Fruit fly (Drosophila melanogaster) whole organism, embryonic: ENCODE results near the gene MSAmiP.

Experiments
- Abd-B ChIP-seq: fragments of 200-800 bp; sonication (Bioruptor generic); optimal IDR thresholded peaks from 2 replicates; lab custom pipeline; 2018; ENCODE audit warnings: missing biosample characterization, mild to moderate bottlenecking, missing genetic modification characterization, moderate library complexity
- Ada2b ChIP-seq: fragments of 200-800 bp; sonication (Bioruptor generic); IDR thresholded peaks from 2 replicates; pipeline ENCODE4 v1.3.6; 2022; ENCODE audit warnings: missing biosample characterization, missing genetic modification characterization
- CG10209 ChIP-seq: fragments of 200-800 bp; sonication (Bioruptor generic); optimal IDR thresholded peaks from 3 replicates; lab custom pipeline; 2017; ENCODE audit warnings: missing biosample characterization, mild to moderate bottlenecking, missing genetic modification characterization, missing genetic modification reagents
- CG12219 ChIP-seq: fragments of 200-800 bp; sonication (Bioruptor generic); optimal IDR thresholded peaks from 3 replicates; lab custom pipeline; 2018; ENCODE audit warnings: missing biosample characterization, mild to moderate bottlenecking, missing genetic modification characterization
- CG12391 ChIP-seq: fragments of 200-800 bp; sonication (Bioruptor generic); optimal IDR thresholded peaks from 3 replicates; lab custom pipeline; 2018; ENCODE audit warnings: missing biosample characterization, mild to moderate bottlenecking, missing genetic modification characterization, moderate library complexity
- CG12769 ChIP-seq: fragments of 200-800 bp; sonication (Bioruptor generic); optimal IDR thresholded peaks from 2 replicates; lab custom pipeline; 2019; ENCODE audit warnings: missing biosample characterization, mild to moderate bottlenecking, missing genetic modification characterization, moderate library complexity
- CG15479 ChIP-seq: fragments of 200-800 bp; sonication (Bioruptor generic); optimal IDR thresholded peaks from 3 replicates; lab custom pipeline; 2019; ENCODE audit warnings: missing biosample characterization, mild to moderate bottlenecking, missing genetic modification characterization, moderate library complexity
- CG17568 ChIP-seq: fragments of 200-800 bp; sonication (Bioruptor generic); optimal IDR thresholded peaks from 2 replicates; lab custom pipeline; 2018; ENCODE audit warnings: missing biosample characterization, mild to moderate bottlenecking, missing genetic modification characterization, moderate library complexity
- CG18599 ChIP-seq: fragments of 200-800 bp; sonication (Bioruptor generic); optimal IDR thresholded peaks from 3 replicates; lab custom pipeline; 2017; ENCODE audit warnings: missing biosample characterization, missing genetic modification characterization, mild to moderate bottlenecking, moderate library complexity, missing genetic modification reagents
- CG32767 ChIP-seq: fragments of 200-800 bp; sonication (Bioruptor generic); IDR thresholded peaks from 2 replicates; pipeline ENCODE4 v1.3.6; 2022; ENCODE audit warnings: missing biosample characterization, missing genetic modification characterization
- CG34376 ChIP-seq: fragments of 200-800 bp; sonication (Bioruptor generic); optimal IDR thresholded peaks from 2 replicates; lab custom pipeline; 2018; ENCODE audit warnings: missing biosample characterization, mild to moderate bottlenecking, missing genetic modification characterization
- CG7271 ChIP-seq: fragments of 200-800 bp; sonication (Bioruptor generic); optimal IDR thresholded peaks from 2 replicates; lab custom pipeline; 2018; ENCODE audit warnings: missing biosample characterization, mild to moderate bottlenecking, missing genetic modification characterization, moderate library complexity
- CG8359 ChIP-seq: fragments of 200-800 bp; sonication (Bioruptor generic); optimal IDR thresholded peaks from 2 replicates; lab custom pipeline; 2017; ENCODE audit warnings: missing biosample characterization, mild to moderate bottlenecking, missing genetic modification characterization, borderline replicate concordance
- Chrac-16 ChIP-seq: fragments of 200-800 bp; sonication (Bioruptor generic); optimal IDR thresholded peaks from 3 replicates; lab custom pipeline; 2016; ENCODE audit warnings: missing biosample characterization, missing genetic modification characterization
- MESR4 ChIP-seq: fragments of 200-800 bp; sonication (Bioruptor generic); optimal IDR thresholded peaks from 2 replicates; lab custom pipeline; 2018; ENCODE audit warnings: missing biosample characterization, mild to moderate bottlenecking, missing genetic modification characterization, moderate library complexity
- Myb ChIP-seq: fragments of 200-800 bp; sonication (Bioruptor generic); optimal IDR thresholded peaks from 2 replicates; lab custom pipeline; 2016; ENCODE audit warnings: missing biosample characterization, missing genetic modification characterization
- Nf-YA ChIP-seq: fragments of 200-800 bp; sonication (Bioruptor generic); IDR thresholded peaks from 2 replicates; pipeline ENCODE4 v1.3.6; 2022; ENCODE audit warnings: missing biosample characterization, missing genetic modification characterization
- Nf-YC ChIP-seq: fragments of 200-800 bp; optimal IDR thresholded peaks from 3 replicates; lab custom pipeline; 2019; ENCODE audit warnings: missing biosample characterization, mild to moderate bottlenecking, missing genetic modification characterization, moderate library complexity
- Oli ChIP-seq: fragments of 200-800 bp; sonication (Bioruptor generic); optimal IDR thresholded peaks from 2 replicates; lab custom pipeline; 2018; ENCODE audit warnings: missing biosample characterization, mild to moderate bottlenecking, missing genetic modification characterization, moderate library complexity
- Opbp ChIP-seq: fragments of 200-800 bp; sonication (Bioruptor generic); IDR thresholded peaks from 3 replicates; pipeline ENCODE4 v1.3.6; 2022; ENCODE audit warnings: missing biosample characterization, missing genetic modification characterization; ENCODE audit not compliant: partially characterized antibody
- Spps ChIP-seq: fragments of 200-800 bp; sonication (Bioruptor generic); optimal IDR thresholded peaks from 2 replicates; lab custom pipeline; 2018; ENCODE audit warnings: missing biosample characterization, mild to moderate bottlenecking, missing genetic modification characterization
- abd-A ChIP-seq: fragments of 200-800 bp; sonication (Bioruptor generic); optimal IDR thresholded peaks from 3 replicates; lab custom pipeline; 2019; ENCODE audit warnings: missing biosample characterization, mild to moderate bottlenecking, missing genetic modification characterization, moderate library complexity
- cad ChIP-seq: fragments of >200 bp; optimal IDR thresholded peaks from 2 replicates; lab custom pipeline; 2017; ENCODE audit warnings: missing biosample characterization, missing genetic modification characterization
- caup ChIP-seq: fragments of 200-800 bp; sonication (Bioruptor generic); optimal IDR thresholded peaks from 3 replicates; lab custom pipeline; 2017; ENCODE audit warnings: missing biosample characterization, mild to moderate bottlenecking, missing genetic modification characterization, moderate library complexity; ENCODE audit not compliant: severe bottlenecking
- cg ChIP-seq: fragments of 200-800 bp; sonication (Bioruptor generic); optimal IDR thresholded peaks from 3 replicates; lab custom pipeline; 2019; ENCODE audit warnings: missing biosample characterization, mild to moderate bottlenecking, missing genetic modification characterization, moderate library complexity
- dan ChIP-seq: fragments of 200-800 bp; sonication (Bioruptor generic); IDR thresholded peaks from 2 replicates; pipeline ENCODE4 v1.3.6; 2022; ENCODE audit warnings: missing biosample characterization, missing genetic modification characterization
- gce ChIP-seq: fragments of 200-800 bp; sonication (Bioruptor generic); IDR thresholded peaks from 3 replicates; pipeline ENCODE4 v1.3.6; 2022; ENCODE audit warnings: missing biosample characterization, missing genetic modification characterization
- gcm2 ChIP-seq: fragments of 200-800 bp; sonication (Bioruptor generic); optimal IDR thresholded peaks from 2 replicates; lab custom pipeline; 2016; ENCODE audit warnings: missing biosample characterization, missing genetic modification characterization
- gsb-n ChIP-seq: fragments of 200-800 bp; sonication (Bioruptor generic); optimal IDR thresholded peaks from 3 replicates; lab custom pipeline; 2018; ENCODE audit warnings: missing biosample characterization, mild to moderate bottlenecking, missing genetic modification characterization
- hth ChIP-seq: fragments of >200 bp; optimal IDR thresholded peaks from 2 replicates; lab custom pipeline; 2017; ENCODE audit warnings: inconsistent platforms
- ken ChIP-seq: fragments of 200-800 bp; sonication (Bioruptor generic); IDR thresholded peaks from 3 replicates; pipeline ENCODE4 v1.3.6; 2022; ENCODE audit warnings: missing biosample characterization, missing genetic modification characterization
- klu ChIP-seq: fragments of 200-800 bp; sonication (Bioruptor generic); IDR thresholded peaks from 2 replicates; pipeline ENCODE4 v1.3.6; 2022; ENCODE audit warnings: missing biosample characterization, missing genetic modification characterization
- kni ChIP-seq: fragments of 200-800 bp; sonication (Bioruptor generic); optimal IDR thresholded peaks from 3 replicates; lab custom pipeline; 2017; ENCODE audit warnings: mild to moderate bottlenecking, missing biosample characterization, missing genetic modification reagents, missing genetic modification characterization
- knrl ChIP-seq: fragments of 200-800 bp; sonication (Bioruptor generic); IDR thresholded peaks from 3 replicates; pipeline ENCODE4 v1.3.6; 2022; ENCODE audit warnings: missing biosample characterization, missing genetic modification characterization; ENCODE audit not compliant: partially characterized antibody
- lbe ChIP-seq: fragments of 200-800 bp; sonication (Bioruptor generic); optimal IDR thresholded peaks from 2 replicates; lab custom pipeline; 2016; ENCODE audit warnings: missing biosample characterization, mild to moderate bottlenecking, missing genetic modification characterization
- sens ChIP-seq: fragments of 200-800 bp; sonication (Bioruptor generic); peaks from one replicate; lab custom pipeline; 2016; ENCODE audit warnings: missing biosample characterization, missing genetic modification characterization
- seq ChIP-seq: fragments of 200-800 bp; sonication (Bioruptor generic); IDR thresholded peaks from 2 replicates; pipeline ENCODE4 v1.3.6; 2022; ENCODE audit warnings: missing biosample characterization, missing genetic modification characterization
- sima ChIP-seq: fragments of 200-800 bp; sonication (Bioruptor generic); optimal IDR thresholded peaks from 2 replicates; lab custom pipeline; 2016; ENCODE audit warnings: missing biosample characterization, missing genetic modification characterization
- sqz ChIP-seq: fragments of 200-800 bp; sonication (Bioruptor generic); optimal IDR thresholded peaks from 3 replicates; lab custom pipeline; 2018; ENCODE audit warnings: missing biosample characterization, mild to moderate bottlenecking, missing genetic modification characterization
- ssp ChIP-seq: fragments of 200-800 bp; sonication (Bioruptor generic); IDR thresholded peaks from 2 replicates; pipeline ENCODE4 v1.3.6; 2022; ENCODE audit warnings: missing biosample characterization, missing genetic modification characterization
- tap ChIP-seq: fragments of 200-800 bp; optimal IDR thresholded peaks from 3 replicates; lab custom pipeline; 2019; ENCODE audit warnings: missing biosample characterization, mild to moderate bottlenecking, missing genetic modification characterization, moderate library complexity
- tll ChIP-seq, 2 experiments: fragments of 200-800 bp in 1 of 2; fragments of >200 bp in 1 of 2; sonication (Bioruptor generic) in 1 of 2; optimal IDR thresholded peaks; 2 replicates each; lab custom pipeline; 2017 to 2019; ENCODE audit warnings: missing biosample characterization in 2 of 2, missing genetic modification characterization in 2 of 2, mild to moderate bottlenecking in 1 of 2, moderate library complexity in 1 of 2
- usp ChIP-seq: fragments of >200 bp; optimal IDR thresholded peaks from 2 replicates; lab custom pipeline; 2017; ENCODE audit warnings: missing biosample characterization, missing genetic modification characterization
- zen ChIP-seq: fragments of 200-800 bp; sonication (Bioruptor generic); optimal IDR thresholded peaks from 3 replicates; lab custom pipeline; 2018; ENCODE audit warnings: missing biosample characterization, mild to moderate bottlenecking, missing genetic modification characterization, moderate library complexity

MSAmiP gene

DNA sequence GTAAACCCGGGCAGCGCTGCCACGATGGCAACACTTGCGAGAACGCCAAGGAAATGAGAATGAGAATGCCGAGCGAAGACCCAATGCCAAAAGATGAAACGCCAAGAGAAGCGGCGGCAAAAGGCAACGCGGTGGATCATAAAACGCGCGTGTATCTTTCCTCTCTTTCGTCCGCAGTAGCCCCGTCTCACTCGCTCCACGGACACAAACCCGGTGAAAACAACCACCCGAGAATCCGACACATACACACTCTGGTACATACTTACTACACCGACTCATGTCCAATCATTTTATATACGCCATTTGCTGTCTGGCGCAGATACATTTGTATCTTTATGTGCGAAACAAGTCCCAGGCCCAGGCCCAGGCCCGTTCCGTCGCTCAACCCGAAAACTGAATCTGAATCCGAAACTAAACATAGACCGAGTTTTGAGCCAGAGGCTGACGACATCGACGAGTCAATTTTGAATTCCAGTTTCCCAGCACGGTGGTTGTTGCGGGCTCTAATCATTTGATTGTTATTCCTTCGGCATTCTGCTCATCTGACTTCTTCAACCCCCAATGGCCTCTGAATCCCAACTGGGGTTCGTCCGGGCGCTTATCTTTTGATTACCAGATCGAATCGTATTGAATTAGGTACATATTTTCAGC, 27.6 kb upstream of the MSAmiP start (continued):
- no peak for TF ChIP-seq CG18599 (GFP tag; lab: Kevin White, UChicago)
- TF ChIP-seq CG34376 (GFP tag; lab: Kevin White, UChicago): no peak
- TF ChIP-seq hth (lab: Kevin White, UChicago): no peak
- peak; percentile 44 for TF ChIP-seq Abd-B
- TF ChIP-seq klu (GFP tag; lab: Robert Waterston, UW): no peak
- no peak for TF ChIP-seq Oli (tag; lab: Kevin White, UChicago)
- TF ChIP-seq sqz (GFP tag; lab: Kevin White, UChicago): no peak
- TF ChIP-seq kni (GFP tag; lab: Kevin White, UChicago): no peak
- TF ChIP-seq Nf-YC (tag; lab: Kevin White, UChicago): peak; percentile 88
- TF ChIP-seq CG17568 (GFP tag; lab: Kevin White, UChicago): no peak
- no peak for TF ChIP-seq CG7271 (tag; lab: Kevin White, UChicago)
- TF ChIP-seq Chrac-16 (GFP tag; lab: Kevin White, UChicago): no peak
- TF ChIP-seq MESR4 (GFP tag; lab: Kevin White, UChicago): no peak
- no peak for TF ChIP-seq lbe (GFP tag; lab: Kevin White, UChicago)
- TF ChIP-seq Ada2b (GFP tag; lab: Robert Waterston, UW): no peak
- peak; percentile 87 for TF ChIP-seq cad
- peak; percentile 64; the same call in 1 of the 2 replicates for TF ChIP-seq seq (GFP tag; lab: Robert Waterston, UW)
- TF ChIP-seq CG12769 (tag; lab: Kevin White, UChicago): no peak
- no peak for TF ChIP-seq CG12219 (GFP tag; lab: Kevin White, UChicago)
- TF ChIP-seq abd-A (tag; lab: Kevin White, UChicago): peak; percentile 22
- TF ChIP-seq usp (GFP tag; lab: Kevin White, UChicago): no peak
- no peak for TF ChIP-seq CG12391 (tag; lab: Kevin White, UChicago)
- TF ChIP-seq sima (GFP tag; lab: Kevin White, UChicago): no peak
- peak; percentile 26 for TF ChIP-seq gsb-n (tag; lab: Kevin White, UChicago)
- no peak for TF ChIP-seq tap (tag; lab: Kevin White, UChicago)
- TF ChIP-seq Nf-YA (GFP tag; lab: Robert Waterston, UW): no peak
- TF ChIP-seq cg: peak; percentile 49
- no peak for TF ChIP-seq ssp (GFP tag; lab: Robert Waterston, UW)
- TF ChIP-seq Opbp (GFP tag; lab: Robert Waterston, UW): no peak
- TF ChIP-seq gcm2 (GFP tag; lab: Kevin White, UChicago): no peak
- no peak for TF ChIP-seq Spps (tag; lab: Kevin White, UChicago)
- no peak for TF ChIP-seq Myb (GFP tag; lab: Kevin White, UChicago)
- TF ChIP-seq knrl: no peak
- TF ChIP-seq CG32767 (GFP tag; lab: Robert Waterston, UW): peak; percentile 24; the same call in 1 of the 2 replicates
- no peak for TF ChIP-seq CG8359 (GFP tag; lab: Kevin White, UChicago)
- no peak for TF ChIP-seq sens (GFP tag; lab: Kevin White, UChicago)
- no peak for TF ChIP-seq dan
- TF ChIP-seq, all 482 proteins: peak for 14

DNA sequence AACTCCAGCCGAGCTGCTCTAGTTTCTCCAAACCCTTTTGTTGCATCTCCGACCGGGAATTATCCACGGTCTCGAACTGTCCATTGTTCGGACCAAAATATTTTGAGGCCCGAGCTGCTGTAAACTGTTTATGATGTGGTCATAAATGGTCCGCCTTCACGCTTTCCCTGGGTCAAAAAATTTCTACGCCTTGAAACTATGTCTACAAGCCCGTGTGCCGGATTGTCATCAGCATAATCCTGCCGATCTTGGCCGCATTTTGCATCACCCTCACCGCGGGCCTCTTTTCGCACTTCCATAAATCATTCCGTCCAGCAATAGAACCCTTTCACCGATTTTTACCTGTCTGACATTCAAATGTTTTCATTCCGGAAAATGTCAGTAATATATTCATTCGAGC, 25.3 kb upstream of the MSAmiP start:
- peak; percentile 98 for TF ChIP-seq cad
- TF ChIP-seq caup (GFP tag; lab: Kevin White, UChicago): no peak
- peak; percentile 67 for TF ChIP-seq CG15479 (GFP tag; lab: Kevin White, UChicago)
- TF ChIP-seq gce (GFP tag; lab: Robert Waterston, UW): no peak
- no peak for TF ChIP-seq CG10209
- no peak for TF ChIP-seq ssp (GFP tag; lab: Robert Waterston, UW)
- peak in 1 of 2 experiments; percentile 85 for TF ChIP-seq tll (GFP tag; optimal IDR thresholded peaks at IDR 0.05; lab: Kevin White, UChicago)
- TF ChIP-seq ken (GFP tag; lab: Robert Waterston, UW): no peak
- peak; percentile 43 for TF ChIP-seq zen
- TF ChIP-seq CG7271 (tag; lab: Kevin White, UChicago): peak; percentile 76
- TF ChIP-seq, all 482 proteins: peak for 5
